Fruit fly (Drosophila melanogaster) whole organism, wandering third instar larva: ENCODE measurements around the gene Scgalpha.
A peak's percentile ranks its signal among the peaks of the same experiment; 100 is the strongest.

Experiments
- Abd-B ChIP-seq: fragments of >200 bp; optimal IDR thresholded peaks from 2 replicates; lab custom pipeline; 2017; ENCODE audit warnings: missing biosample characterization, missing genetic modification characterization
- CG32264 ChIP-seq: fragments of 200-800 bp; sonication (Bioruptor generic); optimal IDR thresholded peaks from 2 replicates; lab custom pipeline; 2016; ENCODE audit warnings: missing biosample characterization, missing genetic modification characterization
- CG9705 ChIP-seq: fragments of 200-800 bp; sonication (Bioruptor generic); optimal IDR thresholded peaks from 2 replicates; lab custom pipeline; 2018; ENCODE audit warnings: missing biosample characterization, mild to moderate bottlenecking, missing genetic modification characterization
- CrebA ChIP-seq: fragments of 200-800 bp; sonication (Bioruptor generic); optimal IDR thresholded peaks from 2 replicates; lab custom pipeline; 2016; ENCODE audit warnings: missing biosample characterization, mild to moderate bottlenecking, missing genetic modification characterization, borderline replicate concordance
- Dfd ChIP-seq: fragments of >200 bp; optimal IDR thresholded peaks from 2 replicates; lab custom pipeline; 2017; ENCODE audit warnings: missing biosample characterization, missing genetic modification characterization
- Dif ChIP-seq: fragments of 200-275, 200-300 bp; sonication (Bioruptor generic); optimal IDR thresholded peaks from 2 replicates; lab custom pipeline; 2018; ENCODE audit warnings: missing biosample characterization, missing genetic modification characterization; ENCODE audit not compliant: partially characterized antibody
- GATAd ChIP-seq: sonication (Bioruptor generic); optimal IDR thresholded peaks from 2 replicates; lab custom pipeline; 2016; ENCODE audit warnings: missing biosample characterization, missing genetic modification characterization
- HLH106 ChIP-seq: fragments of 200-800 bp; optimal IDR thresholded peaks from 3 replicates; lab custom pipeline; 2019; ENCODE audit warnings: missing biosample characterization, mild to moderate bottlenecking, missing genetic modification characterization, moderate library complexity
- Hnf4 ChIP-seq: fragments of 200-800 bp; sonication (Bioruptor generic); optimal IDR thresholded peaks from 2 replicates; lab custom pipeline; 2016; ENCODE audit warnings: missing biosample characterization, mild to moderate bottlenecking, missing genetic modification characterization
- Hr78 ChIP-seq: fragments of >200 bp; optimal IDR thresholded peaks from 2 replicates; lab custom pipeline; 2017; ENCODE audit warnings: missing biosample characterization, missing genetic modification characterization
- Hr83 ChIP-seq: fragments of 200-300 bp; sonication (Bioruptor generic); optimal IDR thresholded peaks from 2 replicates; lab custom pipeline; 2016; ENCODE audit warnings: missing biosample characterization, mild to moderate bottlenecking, missing genetic modification characterization, moderate library complexity; ENCODE audit not compliant: poor library complexity, severe bottlenecking
- Jra ChIP-seq: sonication (Bioruptor generic); optimal IDR thresholded peaks from 2 replicates; lab custom pipeline; 2016; ENCODE audit warnings: missing biosample characterization, missing genetic modification characterization
- Mio ChIP-seq: sonication (Bioruptor generic); optimal IDR thresholded peaks from 2 replicates; lab custom pipeline; 2016; ENCODE audit warnings: missing biosample characterization, missing genetic modification characterization
- Myc ChIP-seq: fragments of >200 bp; optimal IDR thresholded peaks from 2 replicates; lab custom pipeline; 2017
- N ChIP-seq: fragments of >200 bp; optimal IDR thresholded peaks from 2 replicates; lab custom pipeline; 2018; ENCODE audit warnings: missing biosample characterization, missing external identifiers, missing genetic modification characterization
- OdsH ChIP-seq: fragments of 200-800 bp; sonication (Bioruptor generic); optimal IDR thresholded peaks from 2 replicates; lab custom pipeline; 2016; ENCODE audit warnings: missing biosample characterization, mild to moderate bottlenecking, missing genetic modification characterization
- Rel ChIP-seq, 2 experiments: fragments of 200-800 bp; sonication (Bioruptor generic) in 1 of 2; optimal IDR thresholded peaks; 2 replicates in 1 of 2; 3 replicates in 1 of 2; lab custom pipeline; 2016 to 2019; ENCODE audit warnings: mild to moderate bottlenecking in 2 of 2, missing biosample characterization in 2 of 2, missing genetic modification characterization in 2 of 2, moderate library complexity in 1 of 2
- Sp1 ChIP-seq: fragments of 200-800 bp; sonication (Bioruptor generic); optimal IDR thresholded peaks from 3 replicates; lab custom pipeline; 2019; ENCODE audit warnings: missing biosample characterization, mild to moderate bottlenecking, missing genetic modification characterization, moderate library complexity
- Vsx2 ChIP-seq: fragments of 200-300, 225-300 bp; sonication (Bioruptor generic); optimal IDR thresholded peaks from 2 replicates; lab custom pipeline; 2018; ENCODE audit warnings: missing biosample characterization, missing genetic modification characterization; ENCODE audit not compliant: partially characterized antibody
- br ChIP-seq: fragments of 200-800 bp; sonication (Bioruptor generic); optimal IDR thresholded peaks from 2 replicates; lab custom pipeline; 2016; ENCODE audit warnings: missing biosample characterization, missing genetic modification characterization
- brk ChIP-seq: fragments of 200-800 bp; sonication (Bioruptor generic); optimal IDR thresholded peaks from 2 replicates; lab custom pipeline; 2016; ENCODE audit warnings: missing biosample characterization, mild to moderate bottlenecking, missing genetic modification characterization
- dl ChIP-seq, 2 experiments: fragments of 175-275, 200-275 bp in 1 of 2; fragments of 200-275 bp in 1 of 2; sonication (Bioruptor generic); optimal IDR thresholded peaks; lab custom pipeline; 2018; ENCODE audit warnings: mild to moderate bottlenecking in 2 of 2, missing biosample characterization in 2 of 2, missing genetic modification characterization in 2 of 2, moderate library complexity in 2 of 2; ENCODE audit not compliant: partially characterized antibody in 2 of 2, insufficient read depth in 1 of 2
- dmrt93B ChIP-seq: fragments of 200-800 bp; sonication (Bioruptor generic); optimal IDR thresholded peaks from 2 replicates; lab custom pipeline; 2018; ENCODE audit warnings: missing biosample characterization, mild to moderate bottlenecking, missing genetic modification characterization
- dsf ChIP-seq: sonication (Bioruptor generic); optimal IDR thresholded peaks from 2 replicates; lab custom pipeline; 2016; ENCODE audit warnings: missing biosample characterization, missing genetic modification characterization, borderline replicate concordance
- ey ChIP-seq: fragments of 200-800 bp; sonication (Bioruptor generic); optimal IDR thresholded peaks from 2 replicates; lab custom pipeline; 2016; ENCODE audit warnings: missing biosample characterization, missing genetic modification characterization
- foxo ChIP-seq, 2 experiments: fragments of 200-800 bp; sonication (Bioruptor generic); optimal IDR thresholded peaks; 2 replicates in 1 of 2; 3 replicates in 1 of 2; lab custom pipeline; 2016 to 2017; ENCODE audit warnings: missing biosample characterization in 2 of 2, missing genetic modification characterization in 2 of 2
- fru ChIP-seq: fragments of 200-800 bp; sonication (Bioruptor generic); optimal IDR thresholded peaks from 3 replicates; lab custom pipeline; 2016; ENCODE audit warnings: missing biosample characterization, mild to moderate bottlenecking, missing genetic modification characterization
- h ChIP-seq: fragments of 200-800 bp; sonication (Bioruptor generic); optimal IDR thresholded peaks from 3 replicates; lab custom pipeline; 2016; ENCODE audit warnings: missing biosample characterization, mild to moderate bottlenecking, missing genetic modification characterization
- jim ChIP-seq: fragments of 175-275, 200-325 bp; sonication (Bioruptor generic); optimal IDR thresholded peaks from 2 replicates; lab custom pipeline; 2016; ENCODE audit warnings: missing biosample characterization, mild to moderate bottlenecking, missing genetic modification characterization
- lola ChIP-seq: fragments of >200 bp; optimal IDR thresholded peaks from 2 replicates; lab custom pipeline; 2017; ENCODE audit warnings: missing biosample characterization, missing genetic modification characterization
- pan ChIP-seq: fragments of >200 bp; optimal IDR thresholded peaks from 2 replicates; lab custom pipeline; 2017
- psq ChIP-seq: fragments of 200-800 bp; sonication (Bioruptor generic); optimal IDR thresholded peaks from 3 replicates; lab custom pipeline; 2017; ENCODE audit warnings: missing biosample characterization, mild to moderate bottlenecking, missing genetic modification characterization, moderate library complexity
- rgr ChIP-seq: fragments of 200-800 bp; sonication (Bioruptor generic); optimal IDR thresholded peaks from 3 replicates; lab custom pipeline; 2016; ENCODE audit warnings: missing biosample characterization, mild to moderate bottlenecking, missing genetic modification characterization
- sage ChIP-seq: fragments of 200-800 bp; sonication (Bioruptor generic); optimal IDR thresholded peaks from 2 replicates; lab custom pipeline; 2016; ENCODE audit warnings: missing biosample characterization, mild to moderate bottlenecking, missing genetic modification characterization
- sv ChIP-seq: fragments of 200-800 bp; sonication (Bioruptor generic); optimal IDR thresholded peaks from 3 replicates; lab custom pipeline; 2016; ENCODE audit warnings: missing biosample characterization, missing genetic modification characterization
- tai ChIP-seq: sonication (Bioruptor generic); optimal IDR thresholded peaks from 2 replicates; lab custom pipeline; 2016; ENCODE audit warnings: missing biosample characterization, missing genetic modification characterization
- usp ChIP-seq: fragments of >200 bp; optimal IDR thresholded peaks from 2 replicates; lab custom pipeline; 2017; ENCODE audit warnings: missing biosample characterization, missing genetic modification characterization
- woc ChIP-seq: sonication (Bioruptor generic); optimal IDR thresholded peaks from 2 replicates; lab custom pipeline; 2016; ENCODE audit warnings: missing biosample characterization, mild to moderate bottlenecking, missing genetic modification characterization

The Scgalpha gene

DNA sequence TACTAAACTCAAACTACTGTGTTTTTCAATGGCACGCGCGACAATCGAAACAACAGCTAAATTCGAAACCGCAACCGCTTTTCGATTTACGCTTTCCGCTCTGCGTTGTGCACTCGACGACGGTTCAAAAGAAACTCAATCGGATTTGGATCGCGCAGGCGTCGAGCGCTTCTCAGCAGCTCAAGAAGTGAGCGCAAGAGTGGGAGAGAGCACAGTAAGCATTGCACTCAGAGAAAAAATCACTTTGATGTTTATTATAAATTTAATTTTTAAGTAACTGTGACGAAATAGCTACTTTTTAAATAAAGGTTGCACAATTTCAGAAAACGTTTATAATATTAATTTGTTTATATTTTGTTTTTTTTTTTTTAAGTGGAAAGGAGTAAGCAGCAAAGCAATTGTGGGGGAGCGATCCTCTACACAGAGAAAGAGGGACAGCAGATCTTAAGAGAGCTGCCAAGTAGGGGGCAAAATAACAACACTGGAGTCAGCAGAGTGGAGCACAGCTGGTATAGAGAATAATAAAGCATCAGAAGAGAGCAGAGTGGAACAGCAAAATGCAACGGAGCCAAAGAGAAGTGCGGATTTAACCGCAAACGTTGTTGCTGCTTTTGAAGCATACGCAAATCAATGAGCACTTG is 25.5 kb upstream of the Scgalpha start:
- peak; percentile 92 for TF ChIP-seq dsf (GFP tag; lab: Kevin White, UChicago)
- no peak for TF ChIP-seq Hr78 (GFP tag; lab: Kevin White, UChicago)
- TF ChIP-seq ey (GFP tag; lab: Kevin White, UChicago), result peak; percentile 97
- TF ChIP-seq brk (GFP tag; lab: Kevin White, UChicago), result peak; percentile 99
- no peak for TF ChIP-seq pan (lab: Kevin White, UChicago)
- peak; percentile 78 for TF ChIP-seq Dif (GFP tag; lab: Kevin White, UChicago)
- no peak for TF ChIP-seq Myc (lab: Kevin White, UChicago)
- peak; percentile 96 for TF ChIP-seq Jra
- TF ChIP-seq rgr, result peak; percentile 99
- no peak for TF ChIP-seq Abd-B
- TF ChIP-seq tai (GFP tag; lab: Kevin White, UChicago), result peak; percentile 93
- TF ChIP-seq dmrt93B (GFP tag; lab: Kevin White, UChicago), result peak; percentile 94
- no peak for TF ChIP-seq N (GFP tag; lab: Kevin White, UChicago)
- TF ChIP-seq CrebA (GFP tag; lab: Kevin White, UChicago), result peak; percentile 94
- TF ChIP-seq Hr83 (GFP tag; lab: Kevin White, UChicago), result peak; percentile 0
- peak; percentile 94 for TF ChIP-seq CG9705 (GFP tag; lab: Kevin White, UChicago)
- TF ChIP-seq Dfd, result peak; percentile 27
- peak; percentile 33 for TF ChIP-seq GATAd (GFP tag; lab: Kevin White, UChicago)
- no peak for TF ChIP-seq lola (GFP tag; lab: Kevin White, UChicago)
- TF ChIP-seq CG32264 (GFP tag; lab: Kevin White, UChicago), result peak; percentile 86
- TF ChIP-seq HLH106, result peak; percentile 96
- peak; percentile 98 for TF ChIP-seq sage (GFP tag; lab: Kevin White, UChicago)
- TF ChIP-seq dl (GFP tag; optimal IDR thresholded peaks at IDR 0.05; lab: Kevin White, UChicago; ENCODE audit: insufficient read depth in 1 of 2, partially characterized antibody in 2 of 2), result peak; percentile 37 to 64
- TF ChIP-seq sv (GFP tag; lab: Kevin White, UChicago), result peak; percentile 97
- no peak for TF ChIP-seq jim (GFP tag; lab: Kevin White, UChicago)
- TF ChIP-seq psq (GFP tag; lab: Kevin White, UChicago), result peak; percentile 98
- peak; percentile 98 for TF ChIP-seq br
- TF ChIP-seq woc (GFP tag; lab: Kevin White, UChicago), result peak; percentile 95
- peak; percentile 99 for TF ChIP-seq OdsH
- peak; percentile 99 for TF ChIP-seq Sp1 (GFP tag; lab: Kevin White, UChicago)
- TF ChIP-seq fru, result peak; percentile 98
- TF ChIP-seq usp (GFP tag; lab: Kevin White, UChicago), result no peak
- TF ChIP-seq foxo (GFP tag; optimal IDR thresholded peaks at IDR 0.05; lab: Kevin White, UChicago), result peak; percentile 50 to 99
- TF ChIP-seq Mio (GFP tag; lab: Kevin White, UChicago), result peak; percentile 73
- TF ChIP-seq Hnf4, result peak; percentile 98
- TF ChIP-seq h (GFP tag; lab: Kevin White, UChicago), result peak; percentile 99
- TF ChIP-seq Rel (GFP tag; optimal IDR thresholded peaks at IDR 0.05; lab: Kevin White, UChicago), result peak; percentile 98
- TF ChIP-seq Rel (tag; optimal IDR thresholded peaks at IDR 0.05; lab: Kevin White, UChicago), result peak; percentile 79
- peak; percentile 7 for TF ChIP-seq Vsx2 (GFP tag; lab: Kevin White, UChicago)

dm6 chr2L:8279400-8280065 is 23.7 kb upstream of the Scgalpha start:
- TF ChIP-seq Myc (lab: Kevin White, UChicago) (no peak), woc (GFP tag; lab: Kevin White, UChicago) (peak; percentile 96), OdsH (peak; percentile 97), usp (GFP tag; lab: Kevin White, UChicago) (no peak), psq (GFP tag; lab: Kevin White, UChicago) (peak; percentile 95), Mio (GFP tag; lab: Kevin White, UChicago) (peak; percentile 64), dsf (GFP tag; lab: Kevin White, UChicago) (peak; percentile 75), dmrt93B (GFP tag; lab: Kevin White, UChicago) (peak; percentile 86), Dfd (no peak), Hr78 (GFP tag; lab: Kevin White, UChicago) (no peak), Abd-B (no peak), CrebA (GFP tag; lab: Kevin White, UChicago) (peak; percentile 70), br (peak; percentile 97), HLH106 (peak; percentile 95), Jra (peak; percentile 92), Rel (GFP tag; optimal IDR thresholded peaks at IDR 0.05; lab: Kevin White, UChicago) (peak; percentile 93), Rel (tag; optimal IDR thresholded peaks at IDR 0.05; lab: Kevin White, UChicago) (peak; percentile 71), foxo (GFP tag; optimal IDR thresholded peaks at IDR 0.05; lab: Kevin White, UChicago) (peak; percentile 89 to 97), fru (peak; percentile 97), sv (GFP tag; lab: Kevin White, UChicago) (peak; percentile 45), brk (GFP tag; lab: Kevin White, UChicago) (peak; percentile 95), ey (GFP tag; lab: Kevin White, UChicago) (peak; percentile 97), h (GFP tag; lab: Kevin White, UChicago) (peak; percentile 98), CG9705 (GFP tag; lab: Kevin White, UChicago) (peak; percentile 82), Sp1 (GFP tag; lab: Kevin White, UChicago) (peak; percentile 96), lola (GFP tag; lab: Kevin White, UChicago) (no peak), tai (GFP tag; lab: Kevin White, UChicago) (peak; percentile 92), Vsx2 (GFP tag; lab: Kevin White, UChicago) (peak; percentile 68), pan (lab: Kevin White, UChicago) (no peak), dl (GFP tag; optimal IDR thresholded peaks at IDR 0.05; lab: Kevin White, UChicago; ENCODE audit: insufficient read depth in 1 of 2, partially characterized antibody in 2 of 2) (no peak), sage (GFP tag; lab: Kevin White, UChicago) (peak; percentile 95), Hr83 (GFP tag; lab: Kevin White, UChicago) (peak; percentile 6), Hnf4 (peak; percentile 96), jim (GFP tag; lab: Kevin White, UChicago) (no peak), CG32264 (GFP tag; lab: Kevin White, UChicago) (peak; percentile 95), GATAd (GFP tag; lab: Kevin White, UChicago) (peak; percentile 34), Dif (GFP tag; lab: Kevin White, UChicago) (no peak)
